Fruit fly (Drosophila melanogaster) whole organism, pupa: ENCODE data around the gene CG6325.

Experiments used
- CG10348 ChIP-seq: fragments of 200-800 bp; sonication (Bioruptor generic); IDR thresholded peaks from 2 replicates; pipeline ENCODE4 v1.3.6; 2022; ENCODE audit warnings: missing biosample characterization, missing genetic modification characterization
- CG13204 ChIP-seq: fragments of 200-800 bp; sonication (Bioruptor generic); optimal IDR thresholded peaks from 2 replicates; lab custom pipeline; 2018; ENCODE audit warnings: missing biosample characterization, mild to moderate bottlenecking, missing genetic modification characterization, moderate library complexity
- CG14655 ChIP-seq: fragments of 200-800 bp; sonication (Bioruptor generic); optimal IDR thresholded peaks from 3 replicates; lab custom pipeline; 2017; ENCODE audit warnings: mild to moderate bottlenecking, missing biosample characterization, missing genetic modification reagents, missing genetic modification characterization
- CG15710 ChIP-seq: fragments of 200-800 bp; sonication (Bioruptor generic); optimal IDR thresholded peaks from 2 replicates; lab custom pipeline; 2018; ENCODE audit warnings: missing biosample characterization, mild to moderate bottlenecking, missing genetic modification characterization, moderate library complexity
- CG17806 ChIP-seq: fragments of 200-800 bp; sonication (Bioruptor generic); optimal IDR thresholded peaks from 2 replicates; lab custom pipeline; 2018; ENCODE audit warnings: missing biosample characterization, mild to moderate bottlenecking, missing genetic modification characterization, moderate library complexity
- CG32121 ChIP-seq: fragments of 200-800 bp; sonication (Bioruptor generic); IDR thresholded peaks from 2 replicates; pipeline ENCODE4 v1.3.6; 2022; ENCODE audit warnings: missing biosample characterization, missing genetic modification characterization
- CG34367 ChIP-seq: fragments of 200-800 bp; sonication (Bioruptor generic); optimal IDR thresholded peaks from 2 replicates; lab custom pipeline; 2018; ENCODE audit warnings: missing biosample characterization, mild to moderate bottlenecking, missing genetic modification characterization
- CG4496 ChIP-seq: fragments of 200-800 bp; sonication (Bioruptor generic); IDR thresholded peaks from 3 replicates; pipeline ENCODE4 v1.3.6; 2022; ENCODE audit warnings: missing biosample characterization, missing genetic modification characterization
- CG8159 ChIP-seq: fragments of 200-800 bp; sonication (Bioruptor generic); optimal IDR thresholded peaks from 3 replicates; lab custom pipeline; 2018; ENCODE audit warnings: missing biosample characterization, mild to moderate bottlenecking, missing genetic modification characterization, moderate library complexity
- CG8301 ChIP-seq: fragments of 200-800 bp; sonication (Bioruptor generic); optimal IDR thresholded peaks from 2 replicates; lab custom pipeline; 2018; ENCODE audit warnings: missing biosample characterization, mild to moderate bottlenecking, missing genetic modification characterization
- CG9948 ChIP-seq: fragments of 200-800 bp; sonication (Bioruptor generic); optimal IDR thresholded peaks from 2 replicates; lab custom pipeline; 2018; ENCODE audit warnings: missing biosample characterization, mild to moderate bottlenecking, missing genetic modification characterization, moderate library complexity
- EcR ChIP-seq: fragments of 200-800 bp; sonication (Bioruptor generic); optimal IDR thresholded peaks from 3 replicates; lab custom pipeline; 2019; ENCODE audit warnings: missing biosample characterization, missing genetic modification characterization, mild to moderate bottlenecking, moderate library complexity, missing genetic modification reagents
- Ets98B ChIP-seq: fragments of 200-800 bp; sonication (Bioruptor generic); IDR thresholded peaks from 2 replicates; pipeline ENCODE4 v1.3.6; 2022; ENCODE audit warnings: missing biosample characterization, missing genetic modification characterization
- Pif1A ChIP-seq: fragments of 200-800 bp; sonication (Bioruptor generic); optimal IDR thresholded peaks from 3 replicates; lab custom pipeline; 2016; ENCODE audit warnings: missing biosample characterization, missing genetic modification characterization
- Pif1B ChIP-seq: fragments of 200-800 bp; sonication (Bioruptor generic); optimal IDR thresholded peaks from 3 replicates; lab custom pipeline; 2016; ENCODE audit warnings: missing biosample characterization, missing genetic modification characterization
- Snoo ChIP-seq: fragments of 200-800 bp; sonication (Bioruptor generic); optimal IDR thresholded peaks from 3 replicates; lab custom pipeline; 2017; ENCODE audit warnings: missing biosample characterization, mild to moderate bottlenecking, missing genetic modification characterization, inconsistent platforms
- fd96Ca ChIP-seq: fragments of 200-800 bp; sonication (Bioruptor generic); IDR thresholded peaks from 3 replicates; pipeline ENCODE4 v1.3.6; 2022; ENCODE audit warnings: missing biosample characterization, missing genetic modification characterization
- gl ChIP-seq: fragments of 200-800 bp; sonication (Bioruptor generic); optimal IDR thresholded peaks from 2 replicates; lab custom pipeline; 2018; ENCODE audit warnings: missing biosample characterization, mild to moderate bottlenecking, missing genetic modification characterization
- rn ChIP-seq: fragments of 200-800 bp; sonication (Bioruptor generic); IDR thresholded peaks from 2 replicates; pipeline ENCODE4 v1.3.6; 2022; ENCODE audit warnings: missing biosample characterization, missing genetic modification characterization

The CG6325 gene

DNA sequence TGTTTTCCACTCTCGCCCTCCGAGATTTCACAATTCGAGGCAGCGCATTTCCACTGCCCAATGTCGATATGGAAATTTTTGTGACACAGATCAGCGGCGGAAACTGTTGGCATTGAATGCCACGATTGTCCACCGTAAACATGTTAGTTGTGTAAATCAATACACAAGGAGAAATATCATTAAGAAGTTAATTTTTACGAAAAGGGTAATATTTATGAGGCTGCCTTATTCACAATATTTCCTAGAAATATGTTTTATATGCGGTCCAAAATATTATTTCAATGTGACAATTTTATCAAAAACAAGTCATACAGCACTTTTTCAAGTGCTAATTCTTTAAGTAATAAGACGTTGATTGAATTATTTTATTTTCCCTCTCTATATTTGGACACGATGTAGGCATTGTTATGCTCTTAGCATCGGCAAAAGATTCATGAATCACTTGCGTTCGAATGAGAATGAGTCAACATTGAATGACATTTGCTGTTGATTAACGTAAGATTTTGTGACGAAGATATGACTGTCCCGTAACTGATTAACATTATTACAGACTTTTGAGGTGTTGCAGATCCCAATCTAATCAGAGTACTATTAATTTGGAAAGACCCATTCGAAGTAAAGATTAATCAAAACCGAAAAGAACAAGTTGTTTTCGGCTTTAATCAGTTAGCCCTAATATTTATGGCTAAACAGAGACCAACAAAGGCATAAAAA is 13.3 kb downstream of the CG6325 start:
- TF ChIP-seq CG15710 (peak; percentile 9), CG9948 (tag; lab: Kevin White, UChicago) (peak; percentile 14), EcR (GFP tag; lab: Kevin White, UChicago) (no peak), CG4496 (GFP tag; lab: Robert Waterston, UW) (peak; percentile 59), CG8159 (tag; lab: Kevin White, UChicago) (no peak), Ets98B (GFP tag; lab: Robert Waterston, UW) (peak; percentile 23; the same call in 1 of the 2 replicates), Snoo (tag; lab: Kevin White, UChicago) (no peak), CG17806 (tag; lab: Kevin White, UChicago) (peak; percentile 28), CG32121 (GFP tag; lab: Robert Waterston, UW) (peak; percentile 45; the same call in 1 of the 2 replicates), gl (no peak), CG14655 (GFP tag; lab: Kevin White, UChicago) (no peak)

DNA sequence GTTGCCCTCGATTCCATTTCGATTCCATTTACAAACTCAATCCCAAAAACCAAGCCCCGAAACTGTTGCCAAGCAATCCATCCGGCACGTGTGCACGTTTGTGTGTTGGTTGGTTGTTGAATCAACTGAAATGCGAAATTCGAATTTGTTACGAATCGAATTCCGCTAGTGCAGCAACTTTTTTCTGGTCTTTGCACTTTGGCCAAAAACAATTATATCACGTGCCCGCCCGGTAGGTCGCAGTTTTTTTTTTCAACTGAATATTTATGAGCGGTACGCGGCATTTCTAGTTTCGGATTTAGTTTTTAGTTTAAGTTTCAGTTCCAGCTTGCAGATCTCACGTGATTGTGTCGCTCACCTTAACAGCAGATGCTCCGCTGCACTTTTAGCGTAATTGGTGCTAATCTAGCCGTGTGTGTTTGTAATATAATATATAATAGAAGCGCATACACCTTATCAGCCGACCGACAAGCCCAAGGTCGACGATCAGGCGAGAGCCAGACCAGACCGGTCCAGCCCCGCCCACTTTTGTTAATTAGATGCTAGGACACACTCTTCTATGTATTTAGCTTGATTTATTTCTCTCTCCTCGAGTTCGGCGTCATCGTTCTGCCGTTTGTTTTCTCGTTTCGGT is 13.9 kb downstream of the CG6325 start:
- TF ChIP-seq EcR (GFP tag; lab: Kevin White, UChicago) (peak; percentile 48), CG9948 (tag; lab: Kevin White, UChicago) (no peak)

DNA sequence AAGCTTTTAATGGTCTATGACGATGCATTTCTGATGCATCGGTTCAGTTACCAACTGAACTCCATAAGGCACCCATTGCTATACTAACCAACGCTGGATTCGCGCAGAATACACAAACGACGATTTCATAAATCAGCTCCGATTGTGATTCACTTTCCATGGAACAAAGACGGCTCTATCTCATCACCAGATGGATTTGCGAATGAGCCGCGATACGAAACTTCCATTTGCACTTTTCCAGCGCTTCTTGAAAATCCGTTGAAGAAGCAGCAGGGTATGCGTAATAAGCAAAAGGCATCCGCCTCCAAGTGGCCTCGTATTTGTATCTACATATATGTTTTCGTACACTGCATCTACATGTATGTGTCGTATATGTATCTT is 14.6 kb downstream of the CG6325 start:
- no peak for TF ChIP-seq Ets98B (GFP tag; lab: Robert Waterston, UW)
- peak; percentile 83 for TF ChIP-seq EcR (GFP tag; lab: Kevin White, UChicago)

DNA sequence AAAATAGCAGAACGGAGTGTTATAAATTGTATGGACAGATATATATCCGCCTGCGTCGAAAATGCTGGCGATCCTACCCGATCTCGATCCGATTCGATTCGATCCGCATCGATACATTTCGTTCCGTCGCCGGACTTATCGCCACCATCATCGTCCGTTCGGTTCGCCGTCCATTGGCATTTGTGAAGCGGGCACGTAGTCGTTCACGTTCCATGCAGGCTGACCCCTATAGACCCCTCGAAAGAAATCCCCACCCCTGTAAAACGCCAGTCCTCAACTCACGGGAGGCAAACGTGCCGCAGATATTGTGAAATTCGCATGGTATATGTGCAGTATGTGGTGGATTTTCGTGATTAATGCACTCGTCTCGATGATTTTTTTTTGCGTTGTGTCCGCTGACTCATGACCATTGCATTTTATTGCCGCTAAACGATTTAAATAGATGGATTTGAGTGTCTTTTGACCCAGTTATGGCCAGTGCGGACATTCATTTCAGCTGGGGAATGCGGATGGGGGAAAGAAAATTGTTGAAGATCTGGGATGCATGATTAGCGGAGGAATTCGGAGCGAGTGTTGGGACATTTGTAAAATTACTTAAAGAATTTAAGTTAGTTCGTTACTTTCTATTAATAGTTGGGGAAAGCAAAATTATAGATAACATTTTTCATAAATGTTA is 15.1 kb downstream of the CG6325 start:
- TF ChIP-seq CG13204 (GFP tag; lab: Kevin White, UChicago) (no peak), Pif1A (GFP tag; lab: Kevin White, UChicago) (no peak), CG14655 (GFP tag; lab: Kevin White, UChicago) (no peak), CG32121 (GFP tag; lab: Robert Waterston, UW) (no peak), CG4496 (GFP tag; lab: Robert Waterston, UW) (0 out of 3 replicates have a peak, but pooled peaks have one; percentile 39), CG9948 (tag; lab: Kevin White, UChicago) (no peak), EcR (GFP tag; lab: Kevin White, UChicago) (peak; percentile 82), Ets98B (GFP tag; lab: Robert Waterston, UW) (no peak), CG8301 (tag; lab: Kevin White, UChicago) (no peak), CG8159 (tag; lab: Kevin White, UChicago) (no peak), CG34367 (tag; lab: Kevin White, UChicago) (no peak), CG10348 (no peak), CG17806 (tag; lab: Kevin White, UChicago) (no peak), fd96Ca (0 out of 3 replicates have a peak, but pooled peaks have one; percentile 35), rn (GFP tag; lab: Robert Waterston, UW) (no peak)

DNA sequence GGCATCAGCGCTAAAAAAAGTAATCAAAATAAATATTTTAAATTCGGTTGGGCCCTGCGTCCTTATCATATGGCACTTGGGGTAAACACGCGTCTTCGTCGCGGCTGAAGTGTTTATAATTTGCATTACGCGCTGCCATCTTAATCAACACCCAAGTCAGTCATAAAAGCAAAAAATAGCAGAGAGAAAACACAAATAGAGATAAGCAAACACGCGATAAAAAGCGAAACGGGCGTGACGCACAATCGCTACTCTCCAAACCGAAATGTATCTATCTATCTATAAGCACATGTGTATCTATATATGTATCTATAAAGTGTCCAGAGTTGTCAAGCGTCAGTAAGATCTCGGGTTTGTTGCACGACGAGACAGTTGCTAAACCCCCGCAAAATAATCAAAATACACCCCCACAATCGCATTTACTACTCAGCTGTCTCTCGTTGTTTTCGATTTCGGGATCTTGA is 16.1 kb downstream of the CG6325 start:
- TF ChIP-seq CG4496 (GFP tag; lab: Robert Waterston, UW): 0 out of 3 replicates have a peak, but pooled peaks have one; percentile 33
- TF ChIP-seq gl: peak; percentile 34
- peak; percentile 28 for TF ChIP-seq Snoo (tag; lab: Kevin White, UChicago)
- peak; percentile 63 for TF ChIP-seq Pif1B
- no peak for TF ChIP-seq CG17806 (tag; lab: Kevin White, UChicago)
- peak; percentile 53 for TF ChIP-seq Pif1A (GFP tag; lab: Kevin White, UChicago)

DNA sequence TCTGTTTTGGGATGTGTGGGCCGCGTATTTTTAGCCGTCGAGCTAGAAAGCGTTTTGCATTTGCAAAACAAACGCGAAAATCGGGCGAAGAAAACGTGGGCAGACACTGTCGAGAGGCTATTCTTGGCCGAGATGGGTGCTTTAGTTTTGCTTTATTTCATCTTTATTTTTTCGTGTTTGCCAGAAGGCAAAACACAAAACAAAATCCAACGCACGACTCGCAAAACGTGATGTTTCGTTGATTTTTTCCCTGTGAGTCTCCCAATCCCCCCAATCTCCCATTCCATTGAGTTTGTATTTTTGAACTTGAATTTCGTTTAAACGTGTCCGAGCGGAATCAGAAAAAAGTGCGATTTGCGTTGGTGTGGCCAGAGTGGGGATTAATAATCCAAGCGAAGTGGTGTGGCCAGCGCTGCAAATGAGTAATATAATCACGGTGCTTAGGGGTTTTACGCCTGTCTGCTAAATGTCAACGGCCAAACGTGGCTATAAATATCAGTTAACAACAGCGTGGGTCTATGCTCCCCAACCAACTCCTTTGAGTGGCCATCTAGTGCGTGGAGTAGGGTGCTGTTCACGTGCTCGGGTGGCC is 17.1 kb downstream of the CG6325 start:
- no peak for TF ChIP-seq CG4496 (GFP tag; lab: Robert Waterston, UW)
- TF ChIP-seq CG32121 (GFP tag; lab: Robert Waterston, UW): peak; percentile 50
- peak; percentile 4 for TF ChIP-seq EcR (GFP tag; lab: Kevin White, UChicago)

DNA sequence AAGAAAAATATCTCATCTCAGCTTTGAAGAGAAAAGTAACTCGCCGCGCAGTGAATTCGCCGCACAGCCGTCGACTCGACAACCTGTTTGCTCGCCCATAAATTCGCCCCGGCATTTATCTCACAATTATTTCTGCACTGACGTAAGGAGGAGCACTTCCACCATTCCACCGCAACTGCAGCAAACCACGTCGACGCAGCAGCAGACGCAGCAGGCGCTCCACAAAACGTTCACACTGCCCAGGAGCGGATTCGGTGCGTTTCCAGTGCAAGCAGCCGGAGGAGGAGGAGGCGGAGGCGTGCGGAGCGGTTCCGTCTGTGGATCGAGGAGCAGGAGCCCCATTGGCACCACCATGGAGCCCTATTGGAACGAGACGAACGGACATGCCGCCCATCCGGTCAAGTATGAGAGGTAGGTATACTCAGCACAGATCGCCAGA is 18.0 kb downstream of the CG6325 start:
- peak; percentile 19 for TF ChIP-seq EcR (GFP tag; lab: Kevin White, UChicago)
- peak; percentile 5 for TF ChIP-seq gl
- TF ChIP-seq CG13204 (GFP tag; lab: Kevin White, UChicago): peak; percentile 45
- no peak for TF ChIP-seq CG4496 (GFP tag; lab: Robert Waterston, UW)
